Fruit fly (Drosophila melanogaster): ENCODE data around the gene Mrp4.

DNA sequence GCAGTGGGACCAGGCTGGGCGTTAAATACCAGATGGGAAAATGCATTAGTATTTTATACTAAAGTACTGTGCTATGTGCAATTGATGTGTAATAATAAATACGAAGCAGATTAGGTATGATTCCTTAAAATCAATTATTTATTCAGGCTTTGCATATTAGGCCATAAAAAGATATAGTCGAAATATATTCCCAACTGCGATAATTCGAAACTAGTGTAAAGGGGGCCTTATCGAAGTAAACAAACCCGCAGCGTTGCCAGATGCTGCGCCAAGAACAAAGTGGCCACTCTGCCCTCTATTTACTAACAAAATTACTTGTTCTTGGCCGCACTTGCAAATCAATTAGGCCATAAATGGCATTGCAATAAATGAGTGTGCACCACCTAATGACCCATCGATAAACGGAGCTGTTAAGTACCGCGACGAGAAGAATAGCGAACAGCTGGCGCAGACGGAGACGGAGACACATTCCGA lies 11.5 kb upstream of the Mrp4 start, which contains the start of gene CG10898:
- peak; percentile 78 for TF ChIP-seq Hr96 (GFP tag; optimal IDR thresholded peaks at IDR 0.05)
- TF ChIP-seq CG11617 (GFP tag; optimal IDR thresholded peaks at IDR 0.05), result peak; percentile 68
